Fruit fly (Drosophila melanogaster) whole organism, embryonic: ENCODE measurements around the gene Wwox.

Source experiments
- Abd-B ChIP-seq: fragments of 200-800 bp; sonication (Bioruptor generic); optimal IDR thresholded peaks from 2 replicates; lab custom pipeline; 2018; ENCODE audit warnings: missing biosample characterization, mild to moderate bottlenecking, missing genetic modification characterization, moderate library complexity
- B-H1 ChIP-seq: fragments of 200-800 bp; sonication (Bioruptor generic); IDR thresholded peaks from 3 replicates; pipeline ENCODE4 v1.3.6; 2022; ENCODE audit warnings: missing biosample characterization, missing genetic modification characterization
- B-H2 ChIP-seq: fragments of 200-800 bp; sonication (Bioruptor generic); optimal IDR thresholded peaks from 2 replicates; lab custom pipeline; 2018; ENCODE audit warnings: missing biosample characterization, mild to moderate bottlenecking, missing genetic modification characterization
- Bgb ChIP-seq: fragments of 200-800 bp; sonication (Bioruptor generic); IDR thresholded peaks from 2 replicates; pipeline ENCODE4 v1.3.6; 2022; ENCODE audit warnings: missing biosample characterization, missing genetic modification characterization; ENCODE audit not compliant: partially characterized antibody
- CG10366 ChIP-seq: fragments of 200-800 bp; sonication (Bioruptor generic); IDR thresholded peaks from 2 replicates; pipeline ENCODE4 v1.3.6; 2022; ENCODE audit warnings: missing biosample characterization, missing genetic modification characterization
- CG11504 ChIP-seq: fragments of 200-800 bp; sonication (Bioruptor generic); optimal IDR thresholded peaks from 3 replicates; lab custom pipeline; 2019; ENCODE audit warnings: missing biosample characterization, mild to moderate bottlenecking, missing genetic modification characterization, moderate library complexity
- CG11560 ChIP-seq: fragments of 200-800 bp; sonication (Bioruptor generic); IDR thresholded peaks from 3 replicates; pipeline ENCODE4 v1.3.6; 2022; ENCODE audit warnings: missing biosample characterization, missing genetic modification characterization
- CG17359 ChIP-seq: fragments of 200-800 bp; sonication (Bioruptor generic); optimal IDR thresholded peaks from 3 replicates; lab custom pipeline; 2018; ENCODE audit warnings: missing biosample characterization, mild to moderate bottlenecking, missing genetic modification characterization, moderate library complexity
- CG1832 ChIP-seq: fragments of 200-800 bp; sonication (Bioruptor generic); optimal IDR thresholded peaks from 2 replicates; lab custom pipeline; 2017; ENCODE audit warnings: missing biosample characterization, mild to moderate bottlenecking, missing genetic modification characterization, inconsistent platforms
- CG2199 ChIP-seq: fragments of 200-800 bp; sonication (Bioruptor generic); IDR thresholded peaks from 3 replicates; pipeline ENCODE4 v1.3.6; 2022; ENCODE audit warnings: missing biosample characterization, missing genetic modification characterization
- CG4820 ChIP-seq: fragments of 200-800 bp; sonication (Bioruptor generic); optimal IDR thresholded peaks from 3 replicates; lab custom pipeline; 2016; ENCODE audit warnings: missing biosample characterization, missing genetic modification characterization
- CG6654 ChIP-seq: fragments of 200-800 bp; sonication (Bioruptor generic); optimal IDR thresholded peaks from 2 replicates; lab custom pipeline; 2017; ENCODE audit warnings: missing biosample characterization, mild to moderate bottlenecking, missing genetic modification characterization
- CG6791 ChIP-seq: fragments of 200-800 bp; sonication (Bioruptor generic); IDR thresholded peaks from 3 replicates; pipeline ENCODE4 v1.3.6; 2022; ENCODE audit warnings: missing biosample characterization, missing genetic modification characterization; ENCODE audit not compliant: partially characterized antibody
- CG7745 ChIP-seq: fragments of 200-800 bp; sonication (Bioruptor generic); optimal IDR thresholded peaks from 2 replicates; lab custom pipeline; 2018; ENCODE audit warnings: missing biosample characterization, mild to moderate bottlenecking, missing genetic modification characterization, moderate library complexity
- CG7839 ChIP-seq: fragments of 200-800 bp; sonication (Bioruptor generic); optimal IDR thresholded peaks from 3 replicates; lab custom pipeline; 2018; ENCODE audit warnings: missing biosample characterization, mild to moderate bottlenecking, missing genetic modification characterization, moderate library complexity
- CG8388 ChIP-seq: fragments of 200-800 bp; sonication (Bioruptor generic); optimal IDR thresholded peaks from 2 replicates; lab custom pipeline; 2019; ENCODE audit warnings: missing biosample characterization, mild to moderate bottlenecking, missing genetic modification characterization, moderate library complexity
- CG8924 ChIP-seq: fragments of 200-800 bp; optimal IDR thresholded peaks from 3 replicates; lab custom pipeline; 2019; ENCODE audit warnings: missing biosample characterization, mild to moderate bottlenecking, missing genetic modification characterization, moderate library complexity
- D19A ChIP-seq: fragments of 200-800 bp; optimal IDR thresholded peaks from 3 replicates; lab custom pipeline; 2019; ENCODE audit warnings: missing biosample characterization, mild to moderate bottlenecking, missing genetic modification characterization, moderate library complexity
- E2f2 ChIP-seq: fragments of 200-800 bp; sonication (Bioruptor generic); IDR thresholded peaks from 2 replicates; pipeline ENCODE4 v1.3.6; 2022; ENCODE audit warnings: missing biosample characterization, missing genetic modification characterization
- Fer3 ChIP-seq: fragments of 200-800 bp; sonication (Bioruptor generic); optimal IDR thresholded peaks from 2 replicates; lab custom pipeline; 2018; ENCODE audit warnings: missing biosample characterization, mild to moderate bottlenecking, missing genetic modification characterization, moderate library complexity
- Hey ChIP-seq: fragments of 200-800 bp; sonication (Bioruptor generic); optimal IDR thresholded peaks from 3 replicates; lab custom pipeline; 2018; ENCODE audit warnings: missing biosample characterization, mild to moderate bottlenecking, missing genetic modification characterization
- NfI ChIP-seq: fragments of 200-800 bp; sonication (Bioruptor generic); optimal IDR thresholded peaks from 3 replicates; lab custom pipeline; 2018; ENCODE audit warnings: missing biosample characterization, mild to moderate bottlenecking, missing genetic modification characterization, moderate library complexity
- Optix ChIP-seq: fragments of 200-800 bp; sonication (Bioruptor generic); IDR thresholded peaks from 3 replicates; pipeline ENCODE4 v1.3.6; 2022; ENCODE audit warnings: missing biosample characterization, missing genetic modification characterization
- Sox100B ChIP-seq: fragments of 200-800 bp; sonication (Bioruptor generic); optimal IDR thresholded peaks from 3 replicates; lab custom pipeline; 2018; ENCODE audit warnings: missing biosample characterization, mild to moderate bottlenecking, missing genetic modification characterization
- Spps ChIP-seq: fragments of 200-800 bp; sonication (Bioruptor generic); optimal IDR thresholded peaks from 2 replicates; lab custom pipeline; 2018; ENCODE audit warnings: missing biosample characterization, mild to moderate bottlenecking, missing genetic modification characterization
- al ChIP-seq: fragments of 200-800 bp; sonication (Bioruptor generic); IDR thresholded peaks from 2 replicates; pipeline ENCODE4 v1.3.6; 2022; ENCODE audit warnings: missing biosample characterization, missing genetic modification characterization
- aop ChIP-seq: fragments of 200-800 bp; sonication (Bioruptor generic); IDR thresholded peaks from 2 replicates; pipeline ENCODE4 v1.3.6; 2022; ENCODE audit warnings: missing biosample characterization, missing genetic modification characterization
- bsh ChIP-seq, 2 experiments: fragments of 200-800 bp; sonication (Bioruptor generic); optimal IDR thresholded peaks; 2 replicates each; lab custom pipeline; 2017 to 2018; ENCODE audit warnings: mild to moderate bottlenecking in 2 of 2, missing biosample characterization in 2 of 2, missing genetic modification characterization in 2 of 2, moderate library complexity in 1 of 2
- cato ChIP-seq: fragments of 200-800 bp; sonication (Bioruptor generic); optimal IDR thresholded peaks from 2 replicates; lab custom pipeline; 2016; ENCODE audit warnings: missing biosample characterization, missing genetic modification characterization, borderline replicate concordance
- dysf ChIP-seq: fragments of 200-800 bp; sonication (Bioruptor generic); IDR thresholded peaks from 3 replicates; pipeline ENCODE4 v1.3.6; 2022; ENCODE audit warnings: missing biosample characterization, missing genetic modification characterization
- gfzf ChIP-seq: fragments of 200-800 bp; sonication (Bioruptor generic); optimal IDR thresholded peaks from 2 replicates; lab custom pipeline; 2016; ENCODE audit warnings: missing biosample characterization, mild to moderate bottlenecking, missing genetic modification characterization, moderate library complexity
- hkb ChIP-seq, 2 experiments: fragments of 200-800 bp in 1 of 2; fragments of >200 bp in 1 of 2; sonication (Bioruptor generic) in 1 of 2; IDR thresholded peaks in 1 of 2; optimal IDR thresholded peaks in 1 of 2; 2 replicates each; pipeline versions ENCODE4 v1.3.6 to Lab custom; 2017 to 2022; ENCODE audit warnings: missing biosample characterization in 1 of 2, missing genetic modification characterization in 1 of 2
- ind ChIP-seq: fragments of 200-800 bp; sonication (Bioruptor generic); optimal IDR thresholded peaks from 3 replicates; lab custom pipeline; 2016; ENCODE audit warnings: missing biosample characterization, missing genetic modification characterization
- lab ChIP-seq: fragments of 200-800 bp; sonication (Bioruptor generic); optimal IDR thresholded peaks from 3 replicates; lab custom pipeline; 2017; ENCODE audit warnings: missing biosample characterization, missing genetic modification characterization, mild to moderate bottlenecking, moderate library complexity, missing genetic modification reagents
- luna ChIP-seq: fragments of 200-800 bp; sonication (Bioruptor generic); optimal IDR thresholded peaks from 2 replicates; lab custom pipeline; 2016; ENCODE audit warnings: missing biosample characterization, missing genetic modification characterization
- p53 ChIP-seq: fragments of 200-800 bp; sonication (Bioruptor generic); optimal IDR thresholded peaks from 2 replicates; lab custom pipeline; 2016; ENCODE audit warnings: missing biosample characterization, missing genetic modification characterization
- pan ChIP-seq, 4 experiments: fragments of >200 bp in 3 of 4; fragments of 200-800 bp in 1 of 4; sonication (Bioruptor generic) in 1 of 4; optimal IDR thresholded peaks in 3 of 4; IDR thresholded peaks in 1 of 4; 2 replicates each; pipeline versions ENCODE4 v1.3.6 to Lab custom; 2017 to 2022; ENCODE audit warnings: missing biosample characterization in 2 of 4, missing genetic modification characterization in 2 of 4, mixed read lengths in 1 of 4
- prd ChIP-seq, 3 experiments: fragments of >200 bp in 2 of 3; fragments of 200-800 bp in 1 of 3; sonication (Bioruptor generic) in 1 of 3; optimal IDR thresholded peaks in 2 of 3; IDR thresholded peaks in 1 of 3; 2 replicates in 2 of 3; 3 replicates in 1 of 3; pipeline versions ENCODE4 v1.3.6 to Lab custom; 2017 to 2022; ENCODE audit warnings: missing biosample characterization in 1 of 3, missing genetic modification characterization in 1 of 3
- ranshi ChIP-seq: fragments of 200-800 bp; sonication (Bioruptor generic); IDR thresholded peaks from 2 replicates; pipeline ENCODE4 v1.3.6; 2022; ENCODE audit warnings: missing biosample characterization, missing genetic modification characterization
- salm ChIP-seq: fragments of 200-800 bp; sonication (Bioruptor generic); optimal IDR thresholded peaks from 2 replicates; lab custom pipeline; 2018; ENCODE audit warnings: missing biosample characterization, mild to moderate bottlenecking, missing genetic modification characterization
- so ChIP-seq: fragments of 200-800 bp; sonication (Bioruptor generic); IDR thresholded peaks from 3 replicates; pipeline ENCODE4 v1.3.6; 2022; ENCODE audit warnings: missing biosample characterization, missing genetic modification characterization
- stc ChIP-seq: fragments of 200-800 bp; sonication (Bioruptor generic); IDR thresholded peaks from 2 replicates; pipeline ENCODE4 v1.3.6; 2022; ENCODE audit warnings: missing biosample characterization, missing genetic modification characterization
- sug ChIP-seq: fragments of 200-800 bp; optimal IDR thresholded peaks from 2 replicates; lab custom pipeline; 2019; ENCODE audit warnings: missing biosample characterization, mild to moderate bottlenecking, missing genetic modification characterization, moderate library complexity
- tup ChIP-seq: fragments of 200-800 bp; sonication (Bioruptor generic); optimal IDR thresholded peaks from 2 replicates; lab custom pipeline; 2016; ENCODE audit warnings: missing biosample characterization, mild to moderate bottlenecking, missing genetic modification characterization, moderate library complexity
- unpg ChIP-seq: fragments of 200-800 bp; sonication (Bioruptor generic); optimal IDR thresholded peaks from 3 replicates; lab custom pipeline; 2018; ENCODE audit warnings: missing biosample characterization, mild to moderate bottlenecking, missing genetic modification characterization, moderate library complexity
- vvl ChIP-seq: fragments of 200-800 bp; sonication (Bioruptor generic); IDR thresholded peaks from 2 replicates; pipeline ENCODE4 v1.3.6; 2022; ENCODE audit warnings: missing biosample characterization, missing genetic modification characterization
- wor ChIP-seq: fragments of 200-800 bp; sonication (Bioruptor generic); IDR thresholded peaks from 2 replicates; pipeline ENCODE4 v1.3.6; 2022; ENCODE audit warnings: missing biosample characterization, missing genetic modification characterization

Wwox gene

DNA sequence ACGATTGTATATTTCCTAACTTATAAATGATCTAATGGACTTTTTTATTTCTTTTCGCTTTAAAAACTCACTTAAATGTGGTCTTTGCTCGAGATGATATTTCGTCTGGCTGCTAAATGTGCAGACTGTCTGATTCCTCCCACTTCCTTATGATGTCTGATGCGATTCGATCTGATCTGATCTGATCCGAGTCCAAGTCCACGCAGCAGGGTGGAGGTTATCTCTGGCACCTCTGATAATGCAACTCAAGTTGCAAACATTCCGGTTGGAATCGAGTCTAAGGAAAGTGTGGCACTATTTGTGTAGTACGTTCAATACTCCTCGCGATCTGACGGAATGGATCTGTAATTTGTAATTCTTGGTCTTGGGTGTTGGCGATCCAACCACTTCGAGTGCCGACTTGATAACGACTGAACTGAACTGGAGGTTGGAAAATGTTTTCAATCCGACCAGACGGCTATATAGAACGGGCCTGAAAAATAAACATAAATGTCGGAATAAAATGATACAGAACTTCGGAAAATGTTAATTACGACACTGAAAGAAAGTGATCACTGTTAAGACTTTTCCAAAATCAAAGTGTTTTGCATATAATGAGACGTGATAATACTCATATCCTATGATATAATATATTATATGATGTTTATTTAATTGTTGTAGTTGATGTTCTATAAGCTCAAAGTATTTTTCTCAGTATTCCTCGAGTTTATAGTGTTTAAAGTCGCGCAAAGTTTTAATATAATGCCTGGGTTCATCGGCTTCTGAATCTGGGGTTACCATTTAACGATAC is 6.6 kb downstream of the Wwox start (continued):
- TF ChIP-seq CG4820 (no peak), CG7839 (tag; lab: Kevin White, UChicago) (peak; percentile 27), CG8388 (GFP tag; lab: Kevin White, UChicago) (no peak), sug (no peak), so (no peak), p53 (no peak), Hey (tag; lab: Kevin White, UChicago) (no peak), CG1832 (GFP tag; lab: Kevin White, UChicago) (no peak), E2f2 (GFP tag; lab: Robert Waterston, UW) (peak; percentile 23; the same call in 1 of the 2 replicates), D19A (tag; lab: Kevin White, UChicago) (peak; percentile 18), CG2199 (GFP tag; lab: Robert Waterston, UW) (0 out of 3 replicates have a peak, but pooled peaks have one; percentile 18), gfzf (GFP tag; lab: Kevin White, UChicago) (no peak), ranshi (GFP tag; lab: Robert Waterston, UW) (0 out of 2 replicates have a peak, but pooled peaks have one; percentile 14), CG6654 (no peak), Fer3 (tag; lab: Kevin White, UChicago) (no peak), Bgb (GFP tag; lab: Robert Waterston, UW) (no peak), aop (GFP tag; lab: Robert Waterston, UW) (no peak), salm (tag; lab: Kevin White, UChicago) (no peak), CG11504 (tag; lab: Kevin White, UChicago) (peak; percentile 59), CG11560 (tag; lab: Robert Waterston, UW) (no peak), stc (GFP tag; lab: Robert Waterston, UW) (0 out of 2 replicates have a peak, but pooled peaks have one; percentile 33), Spps (tag; lab: Kevin White, UChicago) (no peak), lab (GFP tag; lab: Kevin White, UChicago) (peak; percentile 38), Optix (GFP tag; lab: Robert Waterston, UW) (no peak), vvl (GFP tag; lab: Robert Waterston, UW) (no peak), B-H1 (no peak), wor (GFP tag; lab: Robert Waterston, UW) (no peak), B-H2 (GFP tag; lab: Kevin White, UChicago) (no peak), Sox100B (GFP tag; lab: Kevin White, UChicago) (peak; percentile 25), unpg (GFP tag; lab: Kevin White, UChicago) (peak; percentile 24), luna (GFP tag; lab: Kevin White, UChicago) (no peak), ind (GFP tag; lab: Kevin White, UChicago) (no peak), CG8924 (peak; percentile 11), cato (GFP tag; lab: Kevin White, UChicago) (no peak), prd (optimal IDR thresholded peaks at IDR 0.05; lab: Kevin White, UChicago) (no peak), prd (GFP tag; IDR thresholded peaks at IDR 0.05; lab: Robert Waterston, UW) (peak; percentile 45; the same call in 1 of the 3 replicates), NfI (GFP tag; lab: Kevin White, UChicago) (no peak), pan (optimal IDR thresholded peaks at IDR 0.05; lab: Kevin White, UChicago) (no peak), pan (GFP tag; optimal IDR thresholded peaks at IDR 0.05 in 1 of 2, IDR thresholded peaks at IDR 0.05 in 1 of 2) (peak in 1 of 2 experiments; percentile 51), dysf (GFP tag; lab: Robert Waterston, UW) (no peak), CG6791 (GFP tag; lab: Robert Waterston, UW) (no peak), bsh (GFP tag; optimal IDR thresholded peaks at IDR 0.05; lab: Kevin White, UChicago) (peak in 1 of 2 experiments; percentile 27), CG17359 (tag; lab: Kevin White, UChicago) (peak; percentile 59), CG7745 (tag; lab: Kevin White, UChicago) (no peak), hkb (optimal IDR thresholded peaks at IDR 0.05; lab: Kevin White, UChicago) (no peak), hkb (GFP tag; IDR thresholded peaks at IDR 0.05; lab: Robert Waterston, UW) (0 out of 2 replicates have a peak, but pooled peaks have one; percentile 39), al (GFP tag; lab: Robert Waterston, UW) (no peak), Abd-B (GFP tag; lab: Kevin White, UChicago) (peak; percentile 21), CG10366 (GFP tag; lab: Robert Waterston, UW) (no peak), tup (GFP tag; lab: Kevin White, UChicago) (no peak)
